Fruit fly (Drosophila melanogaster) whole organism, embryonic: ENCODE measurements around the gene CG3764.

Experiments
- Abd-B ChIP-seq: fragments of 200-800 bp; sonication (Bioruptor generic); optimal IDR thresholded peaks from 2 replicates; lab custom pipeline; 2018; ENCODE audit warnings: missing biosample characterization, mild to moderate bottlenecking, missing genetic modification characterization, moderate library complexity
- Atf-2 ChIP-seq: fragments of 200-800 bp; sonication (Bioruptor generic); optimal IDR thresholded peaks from 2 replicates; lab custom pipeline; 2016; ENCODE audit warnings: missing biosample characterization, missing genetic modification characterization
- B-H2 ChIP-seq: fragments of 200-800 bp; sonication (Bioruptor generic); optimal IDR thresholded peaks from 2 replicates; lab custom pipeline; 2018; ENCODE audit warnings: missing biosample characterization, mild to moderate bottlenecking, missing genetic modification characterization
- Bdp1 ChIP-seq: fragments of 200-800 bp; sonication (Bioruptor generic); optimal IDR thresholded peaks from 3 replicates; lab custom pipeline; 2016; ENCODE audit warnings: missing biosample characterization, missing genetic modification characterization
- BtbVII ChIP-seq: fragments of 200-800 bp; sonication (Bioruptor generic); optimal IDR thresholded peaks from 3 replicates; lab custom pipeline; 2017; ENCODE audit warnings: missing biosample characterization, mild to moderate bottlenecking, missing genetic modification characterization
- CG11560 ChIP-seq: fragments of 200-800 bp; sonication (Bioruptor generic); IDR thresholded peaks from 3 replicates; pipeline ENCODE4 v1.3.6; 2022; ENCODE audit warnings: missing biosample characterization, missing genetic modification characterization
- CG11723 ChIP-seq: fragments of 200-800 bp; sonication (Bioruptor generic); optimal IDR thresholded peaks from 2 replicates; lab custom pipeline; 2017; ENCODE audit warnings: missing biosample characterization, mild to moderate bottlenecking, missing genetic modification characterization
- CG12155 ChIP-seq: fragments of 200-800 bp; sonication (Bioruptor generic); optimal IDR thresholded peaks from 3 replicates; lab custom pipeline; 2016; ENCODE audit warnings: missing biosample characterization, missing genetic modification characterization
- CG13775 ChIP-seq: fragments of 200-800 bp; sonication (Bioruptor generic); optimal IDR thresholded peaks from 3 replicates; lab custom pipeline; 2017; ENCODE audit warnings: missing biosample characterization, mild to moderate bottlenecking, missing genetic modification characterization
- CG1529 ChIP-seq: fragments of 200-800 bp; sonication (Bioruptor generic); optimal IDR thresholded peaks from 3 replicates; lab custom pipeline; 2018; ENCODE audit warnings: missing biosample characterization, missing genetic modification characterization
- CG1647 ChIP-seq: fragments of 200-800 bp; sonication (Bioruptor generic); optimal IDR thresholded peaks from 3 replicates; lab custom pipeline; 2016; ENCODE audit warnings: missing biosample characterization, missing genetic modification characterization
- CG17361 ChIP-seq: fragments of 200-800 bp; sonication (Bioruptor generic); IDR thresholded peaks from 3 replicates; pipeline ENCODE4 v1.3.6; 2022; ENCODE audit warnings: missing biosample characterization, missing genetic modification characterization
- CG33557 ChIP-seq: fragments of 200-800 bp; sonication (Bioruptor generic); optimal IDR thresholded peaks from 2 replicates; lab custom pipeline; 2019; ENCODE audit warnings: missing biosample characterization, mild to moderate bottlenecking, missing genetic modification characterization, moderate library complexity
- CG4617 ChIP-seq: fragments of 200-800 bp; sonication (Bioruptor generic); optimal IDR thresholded peaks from 3 replicates; lab custom pipeline; 2016; ENCODE audit warnings: missing biosample characterization, missing genetic modification characterization, borderline replicate concordance
- CG4707 ChIP-seq: fragments of 200-800 bp; sonication (Bioruptor generic); optimal IDR thresholded peaks from 2 replicates; lab custom pipeline; 2018; ENCODE audit warnings: missing biosample characterization, mild to moderate bottlenecking, missing genetic modification characterization, moderate library complexity
- CG7556 ChIP-seq: fragments of 200-800 bp; sonication (Bioruptor generic); optimal IDR thresholded peaks from 2 replicates; lab custom pipeline; 2017; ENCODE audit warnings: missing biosample characterization, mild to moderate bottlenecking, missing genetic modification characterization
- CG8089 ChIP-seq: fragments of 200-800 bp; sonication (Bioruptor generic); optimal IDR thresholded peaks from 3 replicates; lab custom pipeline; 2016; ENCODE audit warnings: missing biosample characterization, missing genetic modification characterization
- CG8388 ChIP-seq: fragments of 200-800 bp; sonication (Bioruptor generic); optimal IDR thresholded peaks from 2 replicates; lab custom pipeline; 2019; ENCODE audit warnings: missing biosample characterization, mild to moderate bottlenecking, missing genetic modification characterization, moderate library complexity
- CG9215 ChIP-seq: fragments of 200-800 bp; sonication (Bioruptor generic); IDR thresholded peaks from 2 replicates; pipeline ENCODE4 v1.3.6; 2022; ENCODE audit warnings: missing biosample characterization, missing genetic modification characterization
- CG9876 ChIP-seq: fragments of 200-800 bp; sonication (Bioruptor generic); optimal IDR thresholded peaks from 2 replicates; lab custom pipeline; 2016; ENCODE audit warnings: missing biosample characterization, missing genetic modification characterization
- D19B ChIP-seq: fragments of 200-800 bp; sonication (Bioruptor generic); optimal IDR thresholded peaks from 2 replicates; lab custom pipeline; 2017; ENCODE audit warnings: missing biosample characterization, mild to moderate bottlenecking, missing genetic modification characterization
- Drgx ChIP-seq: fragments of 200-800 bp; sonication (Bioruptor generic); IDR thresholded peaks from 2 replicates; pipeline ENCODE4 v1.3.6; 2022; ENCODE audit warnings: missing biosample characterization, missing genetic modification characterization
- Ets65A ChIP-seq: fragments of 200-800 bp; sonication (Bioruptor generic); peaks from one replicate; lab custom pipeline; 2016; ENCODE audit warnings: missing biosample characterization, missing genetic modification characterization
- HLHmδ ChIP-seq: fragments of 200-800 bp; sonication (Bioruptor generic); optimal IDR thresholded peaks from 2 replicates; lab custom pipeline; 2018; ENCODE audit warnings: missing biosample characterization, mild to moderate bottlenecking, missing genetic modification characterization, moderate library complexity
- Hsf ChIP-seq: fragments of 200-800 bp; sonication (Bioruptor generic); optimal IDR thresholded peaks from 3 replicates; lab custom pipeline; 2016; ENCODE audit warnings: missing biosample characterization, missing genetic modification characterization
- Med ChIP-seq: fragments of 200-800 bp; sonication (Bioruptor generic); peaks from one replicate; lab custom pipeline; 2016; ENCODE audit warnings: missing biosample characterization, missing genetic modification characterization, mild to moderate bottlenecking, inconsistent platforms, moderate library complexity
- Opbp ChIP-seq: fragments of 200-800 bp; sonication (Bioruptor generic); IDR thresholded peaks from 3 replicates; pipeline ENCODE4 v1.3.6; 2022; ENCODE audit warnings: missing biosample characterization, missing genetic modification characterization; ENCODE audit not compliant: partially characterized antibody
- Spps ChIP-seq: fragments of 200-800 bp; sonication (Bioruptor generic); optimal IDR thresholded peaks from 2 replicates; lab custom pipeline; 2018; ENCODE audit warnings: missing biosample characterization, mild to moderate bottlenecking, missing genetic modification characterization
- Tbp ChIP-seq: fragments of >200 bp; optimal IDR thresholded peaks from 2 replicates; lab custom pipeline; 2018; ENCODE audit warnings: missing biosample characterization, missing genetic modification characterization
- bab2 ChIP-seq: fragments of 200-800 bp; sonication (Bioruptor generic); optimal IDR thresholded peaks from 2 replicates; lab custom pipeline; 2016; ENCODE audit warnings: missing biosample characterization, missing genetic modification characterization
- cad ChIP-seq: fragments of >200 bp; optimal IDR thresholded peaks from 2 replicates; lab custom pipeline; 2017; ENCODE audit warnings: missing biosample characterization, missing genetic modification characterization
- chm ChIP-seq: fragments of 200-800 bp; sonication (Bioruptor generic); IDR thresholded peaks from 2 replicates; pipeline ENCODE4 v1.3.6; 2022; ENCODE audit warnings: missing biosample characterization, missing genetic modification characterization
- danr ChIP-seq: fragments of 200-800 bp; sonication (Bioruptor generic); IDR thresholded peaks from 2 replicates; pipeline ENCODE4 v1.3.6; 2022; ENCODE audit warnings: missing biosample characterization, missing genetic modification characterization
- dimm ChIP-seq: fragments of 200-800 bp; sonication (Bioruptor generic); IDR thresholded peaks from 2 replicates; pipeline ENCODE4 v1.3.6; 2022; ENCODE audit warnings: missing biosample characterization, missing genetic modification characterization
- dmrt11E ChIP-seq: fragments of 200-800 bp; sonication (Bioruptor generic); optimal IDR thresholded peaks from 3 replicates; lab custom pipeline; 2018; ENCODE audit warnings: missing biosample characterization, mild to moderate bottlenecking, missing genetic modification characterization, moderate library complexity
- exex ChIP-seq: fragments of 200-800 bp; sonication (Bioruptor generic); optimal IDR thresholded peaks from 4 replicates; lab custom pipeline; 2018; ENCODE audit warnings: missing biosample characterization, mild to moderate bottlenecking, missing genetic modification characterization, moderate library complexity
- fd64A ChIP-seq: fragments of 200-800 bp; sonication (Bioruptor generic); optimal IDR thresholded peaks from 3 replicates; lab custom pipeline; 2018; ENCODE audit warnings: missing biosample characterization, mild to moderate bottlenecking, missing genetic modification characterization
- fd96Cb ChIP-seq: fragments of 200-800 bp; sonication (Bioruptor generic); optimal IDR thresholded peaks from 2 replicates; lab custom pipeline; 2018; ENCODE audit warnings: missing biosample characterization, mild to moderate bottlenecking, missing genetic modification characterization, moderate library complexity
- ken ChIP-seq: fragments of 200-800 bp; sonication (Bioruptor generic); IDR thresholded peaks from 3 replicates; pipeline ENCODE4 v1.3.6; 2022; ENCODE audit warnings: missing biosample characterization, missing genetic modification characterization
- mam ChIP-seq: fragments of 200-800 bp; sonication (Bioruptor generic); optimal IDR thresholded peaks from 3 replicates; lab custom pipeline; 2016; ENCODE audit warnings: missing biosample characterization, missing genetic modification characterization
- mld ChIP-seq: fragments of 200-800 bp; sonication (Bioruptor generic); IDR thresholded peaks from 3 replicates; pipeline ENCODE4 v1.3.6; 2022; ENCODE audit warnings: missing biosample characterization, missing genetic modification characterization; ENCODE audit not compliant: partially characterized antibody
- run ChIP-seq: fragments of 200-800 bp; sonication (Bioruptor generic); optimal IDR thresholded peaks from 3 replicates; lab custom pipeline; 2018; ENCODE audit warnings: missing biosample characterization, mild to moderate bottlenecking, missing genetic modification characterization
- salm ChIP-seq: fragments of 200-800 bp; sonication (Bioruptor generic); optimal IDR thresholded peaks from 2 replicates; lab custom pipeline; 2018; ENCODE audit warnings: missing biosample characterization, mild to moderate bottlenecking, missing genetic modification characterization
- sc ChIP-seq, 3 experiments: fragments of >200 bp in 2 of 3; fragments of 200-800 bp in 1 of 3; sonication (Bioruptor generic) in 1 of 3; optimal IDR thresholded peaks; 2 replicates in 2 of 3; 3 replicates in 1 of 3; lab custom pipeline; 2017; ENCODE audit warnings: mild to moderate bottlenecking in 1 of 3, missing biosample characterization in 1 of 3, missing genetic modification characterization in 1 of 3, missing genetic modification reagents in 1 of 3
- scrt ChIP-seq: fragments of 200-800 bp; sonication (Bioruptor generic); optimal IDR thresholded peaks from 2 replicates; lab custom pipeline; 2018; ENCODE audit warnings: missing biosample characterization, mild to moderate bottlenecking, missing genetic modification characterization, moderate library complexity
- slou ChIP-seq: fragments of 200-800 bp; sonication (Bioruptor generic); optimal IDR thresholded peaks from 3 replicates; lab custom pipeline; 2016; ENCODE audit warnings: missing biosample characterization, missing genetic modification characterization
- tll ChIP-seq, 2 experiments: fragments of 200-800 bp in 1 of 2; fragments of >200 bp in 1 of 2; sonication (Bioruptor generic) in 1 of 2; optimal IDR thresholded peaks; 2 replicates each; lab custom pipeline; 2017 to 2019; ENCODE audit warnings: missing biosample characterization in 2 of 2, missing genetic modification characterization in 2 of 2, mild to moderate bottlenecking in 1 of 2, moderate library complexity in 1 of 2
- vvl ChIP-seq: fragments of 200-800 bp; sonication (Bioruptor generic); IDR thresholded peaks from 2 replicates; pipeline ENCODE4 v1.3.6; 2022; ENCODE audit warnings: missing biosample characterization, missing genetic modification characterization
- wor ChIP-seq: fragments of 200-800 bp; sonication (Bioruptor generic); IDR thresholded peaks from 2 replicates; pipeline ENCODE4 v1.3.6; 2022; ENCODE audit warnings: missing biosample characterization, missing genetic modification characterization

CG3764 gene

DNA sequence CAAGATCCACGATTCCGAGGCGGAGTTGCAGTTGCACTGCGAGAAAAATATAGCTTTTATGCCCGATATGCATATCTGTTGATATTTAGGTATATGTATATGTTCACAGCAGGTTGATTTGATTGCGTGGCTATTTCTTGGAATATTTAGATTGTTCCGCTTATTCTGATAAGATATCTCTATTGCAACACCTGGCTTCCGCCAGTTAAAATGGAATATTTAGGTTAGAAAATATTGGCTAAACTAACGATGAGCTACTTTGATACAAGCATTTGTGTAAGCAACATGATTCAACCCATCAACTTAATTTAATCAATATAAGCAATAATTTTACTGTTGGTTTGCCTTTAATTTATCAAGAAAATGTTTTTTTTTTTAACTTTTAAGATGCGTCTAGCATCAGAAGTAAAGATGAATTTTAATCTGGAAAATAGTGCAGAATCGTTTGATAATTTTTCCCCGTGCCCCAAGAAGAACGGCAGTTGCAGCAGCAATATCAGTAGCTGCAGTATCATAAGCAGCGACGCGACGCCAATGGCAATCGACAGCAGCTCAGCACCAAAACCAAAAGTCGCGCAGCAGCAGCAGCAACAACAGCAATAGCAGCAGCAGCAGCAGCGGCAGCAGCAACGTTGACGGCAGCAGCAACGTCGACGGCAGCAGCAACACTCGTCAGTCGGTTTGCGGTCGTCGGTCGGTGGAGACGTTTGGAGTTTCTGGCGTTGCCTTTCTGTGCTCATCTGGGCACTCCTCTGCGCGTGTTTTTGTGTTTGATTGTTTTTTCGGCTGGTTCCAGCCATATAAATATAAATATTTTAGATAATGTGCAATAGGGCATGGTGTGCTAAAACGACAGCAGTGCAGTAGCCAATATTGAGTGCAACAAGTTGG, 36.5 kb downstream of the CG3764 start (continued):
- peak; percentile 7 for TF ChIP-seq CG8388 (GFP tag; lab: Kevin White, UChicago)
- no peak for TF ChIP-seq CG7556 (GFP tag; lab: Kevin White, UChicago)
- TF ChIP-seq mld, result no peak
- 0 out of 3 replicates have a peak, but pooled peaks have one; percentile 30 for TF ChIP-seq Opbp (GFP tag; lab: Robert Waterston, UW)
- TF ChIP-seq CG4707 (GFP tag; lab: Kevin White, UChicago), result no peak
- no peak for TF ChIP-seq CG4617 (GFP tag; lab: Kevin White, UChicago)
- TF ChIP-seq scrt (GFP tag; lab: Kevin White, UChicago), result no peak
- peak; percentile 66; the same call in 1 of the 3 replicates for TF ChIP-seq CG17361 (GFP tag; lab: Robert Waterston, UW)
- TF ChIP-seq CG8089 (GFP tag; lab: Kevin White, UChicago), result no peak
- TF ChIP-seq exex (tag; lab: Kevin White, UChicago), result no peak
- no peak for TF ChIP-seq CG11723 (GFP tag; lab: Kevin White, UChicago)
- no peak for TF ChIP-seq cad
- TF ChIP-seq CG9215 (GFP tag; lab: Robert Waterston, UW), result no peak
- no peak for TF ChIP-seq CG11560 (tag; lab: Robert Waterston, UW)
- TF ChIP-seq CG1529 (GFP tag; lab: Kevin White, UChicago), result no peak
- peak; percentile 24; the same call in 1 of the 2 replicates for TF ChIP-seq vvl (GFP tag; lab: Robert Waterston, UW)
- no peak for TF ChIP-seq Tbp (GFP tag; lab: Kevin White, UChicago)
- no peak for TF ChIP-seq CG1647 (GFP tag; lab: Kevin White, UChicago)
- no peak for TF ChIP-seq fd96Cb (tag; lab: Kevin White, UChicago)
- no peak for TF ChIP-seq salm (tag; lab: Kevin White, UChicago)
- TF ChIP-seq sc (optimal IDR thresholded peaks at IDR 0.05; lab: Kevin White, UChicago), result no peak
- TF ChIP-seq sc (GFP tag; optimal IDR thresholded peaks at IDR 0.05; lab: Kevin White, UChicago), result peak; percentile 27
- TF ChIP-seq danr, result no peak
- TF ChIP-seq CG33557 (GFP tag; lab: Kevin White, UChicago), result no peak
- TF ChIP-seq Drgx, result peak; percentile 34
- TF ChIP-seq run (tag; lab: Kevin White, UChicago), result no peak
- TF ChIP-seq Ets65A, result no peak
- no peak for TF ChIP-seq BtbVII (GFP tag; lab: Kevin White, UChicago)
- 0 out of 3 replicates have a peak, but pooled peaks have one; percentile 24 for TF ChIP-seq ken (GFP tag; lab: Robert Waterston, UW)
- TF ChIP-seq dimm (GFP tag; lab: Robert Waterston, UW), result no peak
- TF ChIP-seq CG12155 (GFP tag; lab: Kevin White, UChicago), result no peak
- TF ChIP-seq slou (GFP tag; lab: Kevin White, UChicago), result no peak
- no peak for TF ChIP-seq B-H2 (GFP tag; lab: Kevin White, UChicago)
- peak; percentile 76; the same call in 1 of the 2 replicates for TF ChIP-seq chm (GFP tag; lab: Robert Waterston, UW)
- no peak for TF ChIP-seq Spps
- TF ChIP-seq CG13775 (GFP tag; lab: Kevin White, UChicago), result no peak
- TF ChIP-seq Hsf, result no peak
- TF ChIP-seq Bdp1 (GFP tag; lab: Kevin White, UChicago), result no peak
- no peak for TF ChIP-seq tll (GFP tag; optimal IDR thresholded peaks at IDR 0.05; lab: Kevin White, UChicago)
- no peak for TF ChIP-seq Atf-2 (GFP tag; lab: Kevin White, UChicago)
- no peak for TF ChIP-seq HLHmδ (GFP tag; lab: Kevin White, UChicago)
- no peak for TF ChIP-seq fd64A (GFP tag; lab: Kevin White, UChicago)
- TF ChIP-seq wor, result no peak
- TF ChIP-seq mam (GFP tag; lab: Kevin White, UChicago), result no peak
- peak; percentile 28 for TF ChIP-seq dmrt11E
- TF ChIP-seq Abd-B (GFP tag; lab: Kevin White, UChicago), result no peak
- TF ChIP-seq bab2 (GFP tag; lab: Kevin White, UChicago), result no peak
- peak; percentile 89 for TF ChIP-seq Med (GFP tag; lab: Kevin White, UChicago)
- no peak for TF ChIP-seq D19B (GFP tag; lab: Kevin White, UChicago)
- TF ChIP-seq CG9876 (GFP tag; lab: Kevin White, UChicago), result no peak
